Worm (Caenorhabditis elegans) whole organism, L4 larva: ENCODE results near the gene bath-41.

Experiments
- ceh-28 ChIP-seq: fragments of 150-350 bp; optimal IDR thresholded peaks from 2 replicates; lab custom pipeline; 2014; ENCODE audit warnings: missing biosample characterization, missing genetic modification reagents, missing genetic modification characterization
- hmg-1.1 ChIP-seq: fragments of 200-800 bp; sonication (Bioruptor generic); IDR thresholded peaks from 2 replicates; pipeline ENCODE4 v1.3.6; 2022; ENCODE audit warnings: missing genetic modification reagents, missing genetic modification characterization, missing compliant biosample characterization
- lin-13 ChIP-seq: fragments of 150-350 bp; optimal IDR thresholded peaks from 2 replicates; lab custom pipeline; 2014; ENCODE audit warnings: missing biosample characterization, missing genetic modification reagents, missing genetic modification characterization
- lin-15B ChIP-seq: fragments of 150-350 bp; sonication (generic microtip); optimal IDR thresholded peaks from 3 replicates; lab custom pipeline; 2014; ENCODE audit warnings: missing biosample characterization, missing genetic modification characterization
- lir-3 ChIP-seq: sonication (generic microtip); optimal IDR thresholded peaks from 2 replicates; lab custom pipeline; 2016; ENCODE audit warnings: mild to moderate bottlenecking, missing genetic modification characterization, missing compliant biosample characterization
- lsy-2 ChIP-seq, 2 experiments: fragments of 150-350 bp in 1 of 2; sonication (generic microtip) in 1 of 2; optimal IDR thresholded peaks; 2 replicates each; lab custom pipeline; 2014 to 2017; ENCODE audit warnings: missing biosample characterization in 2 of 2, missing genetic modification characterization in 2 of 2
- nhr-77 ChIP-seq: fragments of 150-350 bp; optimal IDR thresholded peaks from 2 replicates; lab custom pipeline; 2014; ENCODE audit warnings: missing biosample characterization, missing genetic modification characterization
- pqm-1 ChIP-seq: sonication (generic microtip); optimal IDR thresholded peaks from 2 replicates; lab custom pipeline; 2017; ENCODE audit warnings: missing biosample characterization, missing genetic modification characterization
- snpc-4 ChIP-seq: fragments of 150-350 bp; optimal IDR thresholded peaks from 2 replicates; lab custom pipeline; 2014; ENCODE audit warnings: missing biosample characterization, missing genetic modification characterization
- zip-11 ChIP-seq: fragments of 200-800 bp; sonication (Bioruptor generic); IDR thresholded peaks from 2 replicates; pipeline ENCODE4 v1.3.6; 2022; ENCODE audit warnings: missing genetic modification characterization, missing compliant biosample characterization

DNA sequence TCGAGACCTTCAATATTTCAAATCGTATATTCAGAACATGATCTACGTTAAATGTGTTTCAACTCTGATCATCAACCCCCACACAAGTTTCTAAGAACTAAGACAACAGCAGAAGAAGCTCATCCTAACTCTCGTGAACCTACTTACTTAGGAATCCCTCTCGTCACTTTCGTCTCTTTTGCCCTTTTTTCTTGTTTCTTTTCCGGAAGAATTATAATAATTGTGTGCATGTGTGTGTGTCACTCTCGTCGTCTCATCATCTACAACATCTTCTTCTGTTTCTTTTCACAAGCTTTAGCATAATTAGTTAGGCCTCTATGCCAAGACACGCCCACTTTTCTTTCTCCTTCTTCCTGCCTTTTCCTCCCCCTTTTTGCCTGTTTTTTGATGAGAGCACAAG, 31.6 kb downstream of the bath-41 start:
- no peak for TF ChIP-seq snpc-4 (tag; lab: Kevin White, UChicago)
- no peak for TF ChIP-seq nhr-77 (tag; lab: Kevin White, UChicago)
- no peak for TF ChIP-seq hmg-1.1 (GFP tag; lab: Robert Waterston, UW)
- no peak for TF ChIP-seq pqm-1 (tag; lab: Kevin White, UChicago)
- TF ChIP-seq lin-15B (tag; lab: Kevin White, UChicago): no peak
- TF ChIP-seq zip-11 (GFP tag; lab: Robert Waterston, UW): no peak
- no peak for TF ChIP-seq ceh-28
- no peak for TF ChIP-seq lir-3 (tag; lab: Kevin White, UChicago)
- TF ChIP-seq lsy-2 (tag; optimal IDR thresholded peaks at IDR 0.05; lab: Kevin White, UChicago): no peak
- TF ChIP-seq lin-13 (GFP tag; lab: Kevin White, UChicago): no peak
